Worm (Caenorhabditis elegans) whole organism, L3 larva: Measurements from ENCODE around the gene ifas-3.
A peak's percentile ranks its signal among the peaks of the same experiment; 100 is the strongest.

Source experiments
- R02D3.7 ChIP-seq: fragments of 150-350 bp; optimal IDR thresholded peaks from 2 replicates; lab custom pipeline; 2014; ENCODE audit warnings: missing biosample characterization, missing genetic modification characterization
- ceh-9 ChIP-seq: sonication (generic microtip); optimal IDR thresholded peaks from 2 replicates; lab custom pipeline; 2018; ENCODE audit warnings: missing biosample characterization, missing genetic modification characterization
- fkh-10 ChIP-seq: sonication (generic microtip); optimal IDR thresholded peaks from 2 replicates; lab custom pipeline; 2017; ENCODE audit warnings: missing biosample characterization, missing genetic modification reagents, missing genetic modification characterization
- fos-1 ChIP-seq: fragments of 150-350 bp; optimal IDR thresholded peaks from 2 replicates; lab custom pipeline; 2014; ENCODE audit warnings: missing biosample characterization, missing genetic modification characterization
- lin-39 ChIP-seq: fragments of 150-350 bp; optimal IDR thresholded peaks from 2 replicates; lab custom pipeline; 2018; ENCODE audit warnings: missing biosample characterization, missing genetic modification reagents, missing genetic modification characterization
- nhr-11 ChIP-seq: fragments of 150-350 bp; optimal IDR thresholded peaks from 2 replicates; lab custom pipeline; 2014; ENCODE audit warnings: missing biosample characterization, missing genetic modification characterization
- nhr-12 ChIP-seq: fragments of 150-350 bp; optimal IDR thresholded peaks from 2 replicates; lab custom pipeline; 2014; ENCODE audit warnings: missing biosample characterization, missing genetic modification characterization
- nhr-23 ChIP-seq: fragments of 150-350 bp; optimal IDR thresholded peaks from 2 replicates; lab custom pipeline; 2014; ENCODE audit warnings: missing biosample characterization, missing genetic modification reagents, missing genetic modification characterization
- nhr-237 ChIP-seq: fragments of 150-350 bp; optimal IDR thresholded peaks from 2 replicates; lab custom pipeline; 2014; ENCODE audit warnings: missing biosample characterization, missing genetic modification characterization
- nhr-28 ChIP-seq: fragments of 150-350 bp; optimal IDR thresholded peaks from 2 replicates; lab custom pipeline; 2014; ENCODE audit warnings: missing biosample characterization, missing genetic modification characterization
- nhr-76 ChIP-seq: fragments of 150-350 bp; sonication (generic microtip); optimal IDR thresholded peaks from 5 replicates; lab custom pipeline; 2014; ENCODE audit warnings: missing biosample characterization, missing genetic modification characterization
- snpc-4 ChIP-seq: fragments of 150-350 bp; optimal IDR thresholded peaks from 2 replicates; lab custom pipeline; 2014; ENCODE audit warnings: missing biosample characterization, missing genetic modification characterization
- unc-39 ChIP-seq: sonication (generic microtip); optimal IDR thresholded peaks from 4 replicates; lab custom pipeline; 2017; ENCODE audit warnings: missing biosample characterization, missing genetic modification characterization

- TF ChIP-seq unc-39 (tag; lab: Kevin White, UChicago), result no peak
- TF ChIP-seq lin-39 (tag; lab: Kevin White, UChicago), result peak; percentile 38
- TF ChIP-seq nhr-28 (tag; lab: Kevin White, UChicago), result no peak
- TF ChIP-seq nhr-237 (tag; lab: Kevin White, UChicago), result no peak
- peak; percentile 35 for TF ChIP-seq snpc-4
- no peak for TF ChIP-seq ceh-9 (tag; lab: Kevin White, UChicago)
- no peak for TF ChIP-seq R02D3.7
- no peak for TF ChIP-seq nhr-12
- TF ChIP-seq nhr-23 (tag; lab: Kevin White, UChicago), result peak; percentile 3
- no peak for TF ChIP-seq fkh-10 (GFP tag; lab: Kevin White, UChicago)
- no peak for TF ChIP-seq fos-1 (tag; lab: Kevin White, UChicago)
- no peak for TF ChIP-seq nhr-76 (tag; lab: Kevin White, UChicago)
- TF ChIP-seq nhr-11 (tag; lab: Kevin White, UChicago), result no peak
These were observed 18.9 kb downstream of the ifas-3 start for ce11 chrIV:15931833-15932232.
